Worm (Caenorhabditis elegans): Measurements from ENCODE around the gene K02E11.10.

- TF ChIP-seq ztf-11 (tag; optimal IDR thresholded peaks at IDR 0.05) (no peak), ztf-4 (tag; optimal IDR thresholded peaks at IDR 0.05) (no peak), unc-62 (GFP tag; optimal IDR thresholded peaks at IDR 0.05) (no peak), nhr-85 (tag) (no peak), fos-1 (tag; optimal IDR thresholded peaks at IDR 0.05) (no peak)
Measured at ce11 chrV:14243904-14244303, 3.0 kb upstream of the K02E11.10 start, which contains the start of gene sre-7.
